Worm (Caenorhabditis elegans) whole organism, early embryonic: Measurements from ENCODE around the gene Y66D12A.3.

Experiments
- B0310.2 ChIP-seq: sonication (generic microtip); optimal IDR thresholded peaks from 2 replicates; lab custom pipeline; 2016; ENCODE audit warnings: mild to moderate bottlenecking, missing genetic modification characterization, missing compliant biosample characterization
- ama-1 ChIP-seq: fragments of 150-350 bp; optimal IDR thresholded peaks from 2 replicates; lab custom pipeline; 2014
- flt-1 ChIP-seq: fragments of 200-800 bp; sonication (Bioruptor generic); IDR thresholded peaks from 2 replicates; pipeline ENCODE4 v1.3.6; 2022; ENCODE audit warnings: missing genetic modification characterization, missing compliant biosample characterization
- hmbx-1 ChIP-seq: sonication (generic microtip); optimal IDR thresholded peaks from 2 replicates; lab custom pipeline; 2016; ENCODE audit warnings: mild to moderate bottlenecking, missing genetic modification characterization, missing compliant biosample characterization
- hmg-4 ChIP-seq: fragments of 200-800 bp; sonication (Bioruptor generic); optimal IDR thresholded peaks from 2 replicates; lab custom pipeline; 2018; ENCODE audit warnings: mild to moderate bottlenecking, missing genetic modification characterization, missing compliant biosample characterization
- scrt-1 ChIP-seq: fragments of 200-800 bp; sonication (Bioruptor generic); IDR thresholded peaks from 2 replicates; pipeline ENCODE4 v1.3.6; 2022; ENCODE audit warnings: missing genetic modification characterization, missing compliant biosample characterization
- tra-4 ChIP-seq: sonication (generic microtip); optimal IDR thresholded peaks from 2 replicates; lab custom pipeline; 2017; ENCODE audit warnings: missing genetic modification characterization, missing compliant biosample characterization

- no peak for TF ChIP-seq scrt-1 (GFP tag; lab: Robert Waterston, UW)
- TF ChIP-seq hmbx-1 = no peak
- no peak for TF ChIP-seq tra-4 (tag; lab: Kevin White, UChicago)
- no peak for TF ChIP-seq B0310.2
- no peak for TF ChIP-seq flt-1 (GFP tag; lab: Robert Waterston, UW)
- TF ChIP-seq ama-1 = no peak
- TF ChIP-seq hmg-4 (GFP tag; lab: Kevin White, UChicago) = no peak
These were observed 47.7 kb downstream of the Y66D12A.3 start, which contains the start of gene tbx-33 for ce11 chrIII:11636740-11637139.
